Fruit fly (Drosophila melanogaster): ENCODE results near the gene ND-B22.

The ND-B22 gene

DNA sequence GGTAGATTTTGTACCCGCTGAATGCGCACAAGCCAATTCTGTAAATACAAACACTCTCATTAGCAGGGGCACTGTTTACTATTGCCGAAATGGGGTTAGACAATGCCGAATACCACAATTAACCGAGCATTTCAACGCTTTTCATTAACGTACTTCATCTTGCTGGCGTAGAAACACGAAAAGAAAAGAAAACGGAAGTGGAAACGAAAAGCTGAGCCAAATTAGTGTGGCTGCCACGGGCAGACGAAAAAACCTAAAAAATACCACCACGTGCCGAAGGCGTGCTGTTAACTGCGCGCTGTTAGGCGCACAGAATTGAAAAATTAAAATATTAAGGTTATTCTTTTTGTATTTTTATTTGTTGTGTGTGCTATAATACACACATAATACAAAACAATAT lies 24.0 kb upstream of the ND-B22 start, which contains the start of gene RpL24 (continued):
- peak; percentile 93 for TF ChIP-seq zfh1 (GFP tag; IDR thresholded peaks at IDR 0.05)

DNA sequence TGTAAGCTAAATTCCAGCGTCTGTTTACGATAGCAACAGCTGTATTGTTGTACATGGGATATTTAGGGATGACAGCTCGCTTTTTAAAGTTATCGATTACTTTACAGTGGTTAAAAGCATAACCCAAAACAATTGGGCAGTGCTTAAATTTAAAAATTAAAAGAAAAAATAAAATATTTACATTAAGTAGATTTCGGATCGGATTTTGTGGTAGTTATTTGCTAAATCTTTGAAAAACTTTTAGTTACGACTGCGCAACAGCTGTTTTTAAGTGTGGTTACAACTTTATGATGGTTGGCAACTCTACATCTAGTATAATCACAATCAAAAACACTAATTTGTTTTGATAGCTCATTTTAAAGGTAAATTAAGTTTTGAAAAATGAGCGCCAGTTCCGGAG lies 16.3 kb upstream of the ND-B22 start, which contains the start of the genes Ing5 and CG7099:
Ing5 (minus strand) TSS at position 58 of the 400 bp plus-strand sequence.
CG7099 (plus strand) TSS at position 317 of the 400 bp plus-strand sequence.
- TF ChIP-seq CG17186 (GFP tag; optimal IDR thresholded peaks at IDR 0.05) (peak; percentile 89), ATbp (GFP tag; optimal IDR thresholded peaks at IDR 0.05) (peak; percentile 90), trem (tag; optimal IDR thresholded peaks at IDR 0.05) (peak; percentile 95), CG3726 (GFP tag; IDR thresholded peaks at IDR 0.05) (peak; percentile 94), gcm (GFP tag; optimal IDR thresholded peaks at IDR 0.05) (peak; percentile 93), Max (GFP tag; optimal IDR thresholded peaks at IDR 0.05) (peak; percentile 98), CG7928 (GFP tag; optimal IDR thresholded peaks at IDR 0.05) (peak; percentile 77), Dp (GFP tag; optimal IDR thresholded peaks at IDR 0.05) (peak; percentile 50), NC2β (GFP tag; optimal IDR thresholded peaks at IDR 0.05) (peak; percentile 91), tap (tag; optimal IDR thresholded peaks at IDR 0.05) (peak; percentile 93), Eip74EF (GFP tag; optimal IDR thresholded peaks at IDR 0.05) (no peak), cad (GFP tag; optimal IDR thresholded peaks at IDR 0.05) (no peak), Hr39 (optimal IDR thresholded peaks at IDR 0.05) (no peak), CG11504 (tag; optimal IDR thresholded peaks at IDR 0.05) (peak; percentile 94), sna (GFP tag; IDR thresholded peaks at IDR 0.05; ENCODE audit: partially characterized antibody) (peak; percentile 67), oc (tag; optimal IDR thresholded peaks at IDR 0.05) (peak; percentile 94), hkb (optimal IDR thresholded peaks at IDR 0.05) (no peak), hkb (GFP tag; IDR thresholded peaks at IDR 0.05) (peak; percentile 95), CG10366 (GFP tag; IDR thresholded peaks at IDR 0.05) (peak; percentile 97), gem (tag; optimal IDR thresholded peaks at IDR 0.05) (peak; percentile 99), CG13894 (tag; optimal IDR thresholded peaks at IDR 0.05) (peak; percentile 96), CG2199 (GFP tag; IDR thresholded peaks at IDR 0.05) (peak; percentile 94), al (GFP tag; IDR thresholded peaks at IDR 0.05) (peak; percentile 97), Atf6 (GFP tag; IDR thresholded peaks at IDR 0.05) (peak; percentile 96), tll (GFP tag; optimal IDR thresholded peaks at IDR 0.05) (peak in 1 of 2 experiments; percentile 43), Dfd (GFP tag; optimal IDR thresholded peaks at IDR 0.05) (no peak), dimm (GFP tag; IDR thresholded peaks at IDR 0.05) (peak; percentile 76), wdn (GFP tag; IDR thresholded peaks at IDR 0.05) (peak; percentile 92), ro (GFP tag; IDR thresholded peaks at IDR 0.05) (peak; percentile 90), fd64A (GFP tag; optimal IDR thresholded peaks at IDR 0.05) (peak; percentile 77), shn (GFP tag; optimal IDR thresholded peaks at IDR 0.05) (peak; percentile 84), HLH3B (GFP tag; IDR thresholded peaks at IDR 0.05) (peak; percentile 96), sisA (GFP tag; IDR thresholded peaks at IDR 0.05) (peak; percentile 97), CG8359 (GFP tag; optimal IDR thresholded peaks at IDR 0.05; ENCODE audit: borderline replicate concordance) (peak; percentile 73), CG34422 (GFP tag; IDR thresholded peaks at IDR 0.05) (peak; percentile 98), Sry-δ (GFP tag; optimal IDR thresholded peaks at IDR 0.05) (peak; percentile 83), ap (GFP tag; IDR thresholded peaks at IDR 0.05) (peak; percentile 92), CG18011 (GFP tag; optimal IDR thresholded peaks at IDR 0.05) (peak; percentile 87), Doc3 (GFP tag; IDR thresholded peaks at IDR 0.05; ENCODE audit: partially characterized antibody) (0 out of 3 replicates have a peak, but pooled peaks have one; percentile 49), CoRest (tag; optimal IDR thresholded peaks at IDR 0.05) (peak; percentile 98), toy (GFP tag; IDR thresholded peaks at IDR 0.05) (peak; percentile 87), CG6654 (GFP tag; optimal IDR thresholded peaks at IDR 0.05) (peak; percentile 80), br (optimal IDR thresholded peaks at IDR 0.05) (no peak), CG14965 (GFP tag; optimal IDR thresholded peaks at IDR 0.05; ENCODE audit: borderline replicate concordance) (no peak), CG9609 (GFP tag; optimal IDR thresholded peaks at IDR 0.05) (peak; percentile 86), NfI (GFP tag; optimal IDR thresholded peaks at IDR 0.05) (peak; percentile 97), crc (GFP tag; optimal IDR thresholded peaks at IDR 0.05) (peak; percentile 68), pan (optimal IDR thresholded peaks at IDR 0.05) (no peak), pan (GFP tag; optimal IDR thresholded peaks at IDR 0.05 in 1 of 2, IDR thresholded peaks at IDR 0.05 in 1 of 2) (peak in 1 of 2 experiments; percentile 97)

Measured in whole organism, embryonic.